Worm (Caenorhabditis elegans): ENCODE measurements around the gene W04E12.4.

ce11 chrV:19744210-19744609 lies 805 bp downstream of the W04E12.4 start:
- TF ChIP-seq snpc-4 (tag; optimal IDR thresholded peaks at IDR 0.05) (no peak), ces-1 (GFP tag; optimal IDR thresholded peaks at IDR 0.05) (no peak), zip-8 (tag; optimal IDR thresholded peaks at IDR 0.05) (no peak), lsy-2 (tag; optimal IDR thresholded peaks at IDR 0.05) (no peak), nhr-12 (tag; optimal IDR thresholded peaks at IDR 0.05) (no peak), mls-2 (tag; optimal IDR thresholded peaks at IDR 0.05) (no peak), blmp-1 (tag; optimal IDR thresholded peaks at IDR 0.05) (no peak), elt-1 (tag; optimal IDR thresholded peaks at IDR 0.05; ENCODE audit: borderline replicate concordance, insufficient read depth) (no peak), nhr-28 (tag; optimal IDR thresholded peaks at IDR 0.05) (no peak), sem-2 (GFP tag; optimal IDR thresholded peaks at IDR 0.05) (no peak), pha-4 (tag; optimal IDR thresholded peaks at IDR 0.05) (no peak), unc-62 (GFP tag; optimal IDR thresholded peaks at IDR 0.05) (no peak), nhr-76 (tag; optimal IDR thresholded peaks at IDR 0.05) (no peak)
